Worm (Caenorhabditis elegans) whole organism, L1 larva: ENCODE results near the gene T20D3.5.
A peak's percentile ranks its signal among the peaks of the same experiment; 100 is the strongest.

ENCODE experiments used
- elt-3 ChIP-seq, 6 experiments: fragments of 150-350 bp in 1 of 6; sonication (generic microtip); optimal IDR thresholded peaks; 2 replicates each; lab custom pipeline; 2017 to 2018; ENCODE audit warnings: missing biosample characterization in 6 of 6, missing genetic modification characterization in 6 of 6, inconsistent platforms in 1 of 6
- lin-13 ChIP-seq: fragments of 150-350 bp; optimal IDR thresholded peaks from 2 replicates; lab custom pipeline; 2014; ENCODE audit warnings: missing biosample characterization, missing genetic modification reagents, missing genetic modification characterization
- lin-15B ChIP-seq: fragments of 150-350 bp; sonication (generic microtip); optimal IDR thresholded peaks from 3 replicates; lab custom pipeline; 2014; ENCODE audit warnings: missing biosample characterization, missing genetic modification characterization
- lin-35 ChIP-seq, 2 experiments: fragments of 150-350 bp; optimal IDR thresholded peaks; 2 replicates each; lab custom pipeline; 2014; ENCODE audit warnings: missing biosample characterization in 2 of 2, missing genetic modification characterization in 2 of 2, missing genetic modification reagents in 2 of 2
- mdl-1 ChIP-seq, 2 experiments: fragments of 150-350 bp; optimal IDR thresholded peaks; 2 replicates each; lab custom pipeline; 2014 to 2017; ENCODE audit warnings: missing biosample characterization in 2 of 2, missing genetic modification characterization in 2 of 2, inconsistent platforms in 1 of 2
- mep-1 ChIP-seq: fragments of 150-350 bp; optimal IDR thresholded peaks from 2 replicates; lab custom pipeline; 2014; ENCODE audit warnings: missing biosample characterization, missing genetic modification characterization
- nhr-11 ChIP-seq: fragments of 150-350 bp; optimal IDR thresholded peaks from 2 replicates; lab custom pipeline; 2014; ENCODE audit warnings: missing biosample characterization, missing genetic modification characterization
- nhr-237 ChIP-seq: fragments of 150-350 bp; optimal IDR thresholded peaks from 2 replicates; lab custom pipeline; 2014; ENCODE audit warnings: missing biosample characterization, missing genetic modification characterization
- rnt-1 ChIP-seq: sonication (generic microtip); optimal IDR thresholded peaks from 2 replicates; lab custom pipeline; 2016; ENCODE audit warnings: mild to moderate bottlenecking, missing genetic modification characterization, moderate library complexity, missing compliant biosample characterization
- snu-23 ChIP-seq: sonication (generic microtip); optimal IDR thresholded peaks from 2 replicates; lab custom pipeline; 2016; ENCODE audit warnings: missing genetic modification characterization, missing compliant biosample characterization
- tbx-2 ChIP-seq: sonication (generic microtip); optimal IDR thresholded peaks from 2 replicates; lab custom pipeline; 2016; ENCODE audit warnings: missing genetic modification characterization, missing compliant biosample characterization
- unc-98 ChIP-seq: fragments of 200-800 bp; sonication (Bioruptor generic); IDR thresholded peaks from 2 replicates; pipeline ENCODE4 v1.3.6; 2022; ENCODE audit warnings: missing genetic modification characterization, missing compliant biosample characterization
- xbp-1 ChIP-seq: sonication (generic microtip); optimal IDR thresholded peaks from 2 replicates; lab custom pipeline; 2016; ENCODE audit warnings: missing genetic modification characterization, missing compliant biosample characterization
- zag-1 ChIP-seq: fragments of 150-350 bp; optimal IDR thresholded peaks from 2 replicates; lab custom pipeline; 2014; ENCODE audit warnings: missing biosample characterization, missing genetic modification characterization

DNA sequence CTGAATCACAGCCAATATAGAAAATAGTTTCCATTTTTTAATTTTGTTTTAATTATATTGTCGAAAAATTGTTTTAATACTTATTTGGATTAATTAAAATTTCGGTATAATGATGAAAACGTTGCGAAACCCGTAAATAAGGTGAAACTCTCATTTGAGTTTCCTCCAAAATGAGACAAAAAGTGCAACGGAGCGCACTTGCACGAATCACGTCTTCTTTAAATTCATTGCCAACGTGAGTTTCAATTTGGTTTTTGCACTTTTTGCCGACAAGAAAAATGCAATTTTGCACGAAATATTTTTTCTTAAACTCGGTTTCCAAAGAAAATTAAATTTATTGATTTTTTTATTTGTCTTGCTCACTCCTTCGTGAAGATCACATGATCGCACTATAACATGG lies 49.2 kb downstream of the T20D3.5 start, which contains the start of gene daf-15:
- TF ChIP-seq lin-15B (peak; percentile 13), elt-3 (tag; optimal IDR thresholded peaks at IDR 0.05; lab: Kevin White, UChicago) (peak in 2 of 6 experiments; percentile 9 to 30), mep-1 (no peak), xbp-1 (tag; lab: Kevin White, UChicago) (peak; percentile 68), nhr-237 (no peak), nhr-11 (tag; lab: Kevin White, UChicago) (no peak), snu-23 (GFP tag; lab: Kevin White, UChicago) (peak; percentile 69), lin-13 (GFP tag; lab: Kevin White, UChicago) (peak; percentile 40), rnt-1 (tag; lab: Kevin White, UChicago) (peak; percentile 64), lin-35 (GFP tag; optimal IDR thresholded peaks at IDR 0.05; lab: Kevin White, UChicago) (peak; percentile 95 to 98), zag-1 (tag; lab: Kevin White, UChicago) (no peak), mdl-1 (tag; optimal IDR thresholded peaks at IDR 0.05; lab: Kevin White, UChicago) (peak in 1 of 2 experiments; percentile 50), tbx-2 (tag; lab: Kevin White, UChicago) (peak; percentile 59), unc-98 (no peak)
